Fruit fly (Drosophila melanogaster) whole organism, embryonic: ENCODE measurements around the gene crc.
A peak's percentile ranks its signal among the peaks of the same experiment; 100 is the strongest.

Source experiments
- B-H1 ChIP-seq: fragments of 200-800 bp; sonication (Bioruptor generic); IDR thresholded peaks from 3 replicates; pipeline ENCODE4 v1.3.6; 2022; ENCODE audit warnings: missing biosample characterization, missing genetic modification characterization
- Bteb2 ChIP-seq: fragments of 200-800 bp; sonication (Bioruptor generic); optimal IDR thresholded peaks from 2 replicates; lab custom pipeline; 2016; ENCODE audit warnings: missing biosample characterization, missing genetic modification characterization
- CG10431 ChIP-seq: fragments of 200-800 bp; sonication (Bioruptor generic); optimal IDR thresholded peaks from 3 replicates; lab custom pipeline; 2018; ENCODE audit warnings: missing biosample characterization, mild to moderate bottlenecking, missing genetic modification characterization
- CG11504 ChIP-seq: fragments of 200-800 bp; sonication (Bioruptor generic); optimal IDR thresholded peaks from 3 replicates; lab custom pipeline; 2019; ENCODE audit warnings: missing biosample characterization, mild to moderate bottlenecking, missing genetic modification characterization, moderate library complexity
- CG12219 ChIP-seq: fragments of 200-800 bp; sonication (Bioruptor generic); optimal IDR thresholded peaks from 3 replicates; lab custom pipeline; 2018; ENCODE audit warnings: missing biosample characterization, mild to moderate bottlenecking, missing genetic modification characterization
- CG12299 ChIP-seq: fragments of 200-800 bp; sonication (Bioruptor generic); optimal IDR thresholded peaks from 2 replicates; lab custom pipeline; 2018; ENCODE audit warnings: missing biosample characterization, mild to moderate bottlenecking, missing genetic modification characterization
- CG12744 ChIP-seq: fragments of 200-800 bp; sonication (Bioruptor generic); optimal IDR thresholded peaks from 2 replicates; lab custom pipeline; 2016; ENCODE audit warnings: missing biosample characterization, missing genetic modification characterization
- CG14014 ChIP-seq: fragments of 200-800 bp; sonication (Bioruptor generic); IDR thresholded peaks from 2 replicates; pipeline ENCODE4 v1.3.6; 2022; ENCODE audit warnings: missing biosample characterization, missing genetic modification characterization
- CG15011 ChIP-seq: fragments of 200-800 bp; sonication (Bioruptor generic); optimal IDR thresholded peaks from 3 replicates; lab custom pipeline; 2018; ENCODE audit warnings: missing biosample characterization, mild to moderate bottlenecking, missing genetic modification characterization
- CG15601 ChIP-seq: fragments of 200-800 bp; sonication (Bioruptor generic); optimal IDR thresholded peaks from 3 replicates; lab custom pipeline; 2019; ENCODE audit warnings: missing biosample characterization, mild to moderate bottlenecking, missing genetic modification characterization, moderate library complexity
- CG16815 ChIP-seq: fragments of 200-800 bp; sonication (Bioruptor generic); optimal IDR thresholded peaks from 3 replicates; lab custom pipeline; 2017; ENCODE audit warnings: missing biosample characterization, mild to moderate bottlenecking, missing genetic modification characterization
- CG18262 ChIP-seq: fragments of 200-800 bp; optimal IDR thresholded peaks from 3 replicates; lab custom pipeline; 2019; ENCODE audit warnings: missing biosample characterization, mild to moderate bottlenecking, missing genetic modification characterization, moderate library complexity
- CG2202 ChIP-seq: fragments of 200-800 bp; sonication (Bioruptor generic); optimal IDR thresholded peaks from 2 replicates; lab custom pipeline; 2018; ENCODE audit warnings: missing biosample characterization, mild to moderate bottlenecking, missing genetic modification characterization
- CG2712 ChIP-seq: fragments of 200-800 bp; optimal IDR thresholded peaks from 3 replicates; lab custom pipeline; 2019; ENCODE audit warnings: missing biosample characterization, mild to moderate bottlenecking, missing genetic modification characterization, moderate library complexity
- CG34422 ChIP-seq: fragments of 200-800 bp; sonication (Bioruptor generic); IDR thresholded peaks from 3 replicates; pipeline ENCODE4 v1.3.6; 2022; ENCODE audit warnings: missing biosample characterization, missing genetic modification characterization
- CG42726 ChIP-seq: fragments of 200-800 bp; sonication (Bioruptor generic); IDR thresholded peaks from 2 replicates; pipeline ENCODE4 v1.3.6; 2022; ENCODE audit warnings: missing biosample characterization, missing genetic modification characterization; ENCODE audit not compliant: partially characterized antibody
- CG5953 ChIP-seq: fragments of 200-800 bp; sonication (Bioruptor generic); IDR thresholded peaks from 2 replicates; pipeline ENCODE4 v1.3.6; 2022; ENCODE audit warnings: missing biosample characterization, missing genetic modification characterization
- CG6272 ChIP-seq: fragments of 200-800 bp; sonication (Bioruptor generic); IDR thresholded peaks from 2 replicates; pipeline ENCODE4 v1.3.6; 2022; ENCODE audit warnings: missing biosample characterization, missing genetic modification characterization
- CG7556 ChIP-seq: fragments of 200-800 bp; sonication (Bioruptor generic); optimal IDR thresholded peaks from 2 replicates; lab custom pipeline; 2017; ENCODE audit warnings: missing biosample characterization, mild to moderate bottlenecking, missing genetic modification characterization
- CG7745 ChIP-seq: fragments of 200-800 bp; sonication (Bioruptor generic); optimal IDR thresholded peaks from 2 replicates; lab custom pipeline; 2018; ENCODE audit warnings: missing biosample characterization, mild to moderate bottlenecking, missing genetic modification characterization, moderate library complexity
- CG7987 ChIP-seq: fragments of 200-800 bp; sonication (Bioruptor generic); optimal IDR thresholded peaks from 2 replicates; lab custom pipeline; 2018; ENCODE audit warnings: missing biosample characterization, mild to moderate bottlenecking, missing genetic modification characterization, moderate library complexity
- CG8281 ChIP-seq: fragments of 200-800 bp; sonication (Bioruptor generic); optimal IDR thresholded peaks from 2 replicates; lab custom pipeline; 2018; ENCODE audit warnings: missing biosample characterization, mild to moderate bottlenecking, missing genetic modification characterization, moderate library complexity
- D19A ChIP-seq: fragments of 200-800 bp; optimal IDR thresholded peaks from 3 replicates; lab custom pipeline; 2019; ENCODE audit warnings: missing biosample characterization, mild to moderate bottlenecking, missing genetic modification characterization, moderate library complexity
- Dfd ChIP-seq, 2 experiments: fragments of >200 bp; optimal IDR thresholded peaks; 2 replicates each; lab custom pipeline; 2017; ENCODE audit warnings: missing biosample characterization in 2 of 2, missing genetic modification characterization in 2 of 2
- Doc2 ChIP-seq: fragments of 200-800 bp; sonication (Bioruptor generic); IDR thresholded peaks from 2 replicates; pipeline ENCODE4 v1.3.6; 2022; ENCODE audit warnings: missing biosample characterization, missing genetic modification characterization
- Doc3 ChIP-seq: fragments of 200-800 bp; sonication (Bioruptor generic); IDR thresholded peaks from 3 replicates; pipeline ENCODE4 v1.3.6; 2022; ENCODE audit warnings: missing biosample characterization, missing genetic modification characterization; ENCODE audit not compliant: partially characterized antibody
- E2f2 ChIP-seq: fragments of 200-800 bp; sonication (Bioruptor generic); IDR thresholded peaks from 2 replicates; pipeline ENCODE4 v1.3.6; 2022; ENCODE audit warnings: missing biosample characterization, missing genetic modification characterization
- Lhr ChIP-seq: fragments of 200-800 bp; sonication (Bioruptor generic); optimal IDR thresholded peaks from 3 replicates; lab custom pipeline; 2017; ENCODE audit warnings: mild to moderate bottlenecking, missing biosample characterization, missing genetic modification reagents, missing genetic modification characterization
- MBD-R2 ChIP-seq: fragments of 200-800 bp; sonication (Bioruptor generic); IDR thresholded peaks from 2 replicates; pipeline ENCODE4 v1.3.6; 2022; ENCODE audit warnings: missing biosample characterization, missing genetic modification characterization
- MESR4 ChIP-seq: fragments of 200-800 bp; sonication (Bioruptor generic); optimal IDR thresholded peaks from 2 replicates; lab custom pipeline; 2018; ENCODE audit warnings: missing biosample characterization, mild to moderate bottlenecking, missing genetic modification characterization, moderate library complexity
- Mes4 ChIP-seq: fragments of 200-800 bp; sonication (Bioruptor generic); optimal IDR thresholded peaks from 2 replicates; lab custom pipeline; 2016; ENCODE audit warnings: missing biosample characterization, missing genetic modification characterization
- Optix ChIP-seq: fragments of 200-800 bp; sonication (Bioruptor generic); IDR thresholded peaks from 3 replicates; pipeline ENCODE4 v1.3.6; 2022; ENCODE audit warnings: missing biosample characterization, missing genetic modification characterization
- Sox100B ChIP-seq: fragments of 200-800 bp; sonication (Bioruptor generic); optimal IDR thresholded peaks from 3 replicates; lab custom pipeline; 2018; ENCODE audit warnings: missing biosample characterization, mild to moderate bottlenecking, missing genetic modification characterization
- Stat92E ChIP-seq, 3 experiments: fragments of >200 bp in 2 of 3; fragments of 200-800 bp in 1 of 3; sonication (Bioruptor generic) in 1 of 3; optimal IDR thresholded peaks; 2 replicates each; lab custom pipeline; 2017 to 2019; ENCODE audit warnings: missing biosample characterization in 3 of 3, missing genetic modification characterization in 3 of 3, mild to moderate bottlenecking in 1 of 3, moderate library complexity in 1 of 3
- Taf1 ChIP-seq: fragments of 200-800 bp; sonication (Bioruptor generic); IDR thresholded peaks from 2 replicates; pipeline ENCODE4 v1.3.6; 2022; ENCODE audit warnings: missing biosample characterization, missing genetic modification characterization
- Tbp ChIP-seq: fragments of >200 bp; optimal IDR thresholded peaks from 2 replicates; lab custom pipeline; 2018; ENCODE audit warnings: missing biosample characterization, missing genetic modification characterization
- ac ChIP-seq: fragments of 200-800 bp; sonication (Bioruptor generic); optimal IDR thresholded peaks from 3 replicates; lab custom pipeline; 2017; ENCODE audit warnings: missing biosample characterization, mild to moderate bottlenecking, missing genetic modification characterization
- amos ChIP-seq: fragments of 200-800 bp; sonication (Bioruptor generic); IDR thresholded peaks from 2 replicates; pipeline ENCODE4 v1.3.6; 2022; ENCODE audit warnings: missing biosample characterization, missing genetic modification characterization; ENCODE audit not compliant: partially characterized antibody
- bigmax ChIP-seq: fragments of 200-800 bp; sonication (Bioruptor generic); optimal IDR thresholded peaks from 2 replicates; lab custom pipeline; 2018; ENCODE audit warnings: missing biosample characterization, mild to moderate bottlenecking, missing genetic modification characterization
- br ChIP-seq: fragments of >200 bp; optimal IDR thresholded peaks from 2 replicates; lab custom pipeline; 2017
- esg ChIP-seq: fragments of 200-800 bp; sonication (Bioruptor generic); conservative IDR thresholded peaks from 2 replicates; pipeline ENCODE4 v1.3.6; 2022; ENCODE audit warnings: missing biosample characterization, missing genetic modification characterization
- her ChIP-seq: fragments of 200-800 bp; sonication (Bioruptor generic); optimal IDR thresholded peaks from 2 replicates; lab custom pipeline; 2016; ENCODE audit warnings: missing biosample characterization, missing genetic modification characterization
- ken ChIP-seq: fragments of 200-800 bp; sonication (Bioruptor generic); IDR thresholded peaks from 3 replicates; pipeline ENCODE4 v1.3.6; 2022; ENCODE audit warnings: missing biosample characterization, missing genetic modification characterization
- lab ChIP-seq: fragments of 200-800 bp; sonication (Bioruptor generic); optimal IDR thresholded peaks from 3 replicates; lab custom pipeline; 2017; ENCODE audit warnings: missing biosample characterization, missing genetic modification characterization, mild to moderate bottlenecking, moderate library complexity, missing genetic modification reagents
- nau ChIP-seq: fragments of 200-800 bp; sonication (Bioruptor generic); optimal IDR thresholded peaks from 3 replicates; lab custom pipeline; 2017; ENCODE audit warnings: missing biosample characterization, mild to moderate bottlenecking, missing genetic modification characterization, missing genetic modification reagents
- scrt ChIP-seq: fragments of 200-800 bp; sonication (Bioruptor generic); optimal IDR thresholded peaks from 2 replicates; lab custom pipeline; 2018; ENCODE audit warnings: missing biosample characterization, mild to moderate bottlenecking, missing genetic modification characterization, moderate library complexity
- sim ChIP-seq: fragments of 200-800 bp; sonication (Bioruptor generic); IDR thresholded peaks from 2 replicates; pipeline ENCODE4 v1.3.6; 2022; ENCODE audit warnings: missing biosample characterization, missing genetic modification characterization
- sisA ChIP-seq: fragments of 200-800 bp; sonication (Bioruptor generic); IDR thresholded peaks from 2 replicates; pipeline ENCODE4 v1.3.6; 2022; ENCODE audit warnings: missing biosample characterization, missing genetic modification characterization
- so ChIP-seq: fragments of 200-800 bp; sonication (Bioruptor generic); IDR thresholded peaks from 3 replicates; pipeline ENCODE4 v1.3.6; 2022; ENCODE audit warnings: missing biosample characterization, missing genetic modification characterization
- wor ChIP-seq: fragments of 200-800 bp; sonication (Bioruptor generic); IDR thresholded peaks from 2 replicates; pipeline ENCODE4 v1.3.6; 2022; ENCODE audit warnings: missing biosample characterization, missing genetic modification characterization

Gene crc

DNA sequence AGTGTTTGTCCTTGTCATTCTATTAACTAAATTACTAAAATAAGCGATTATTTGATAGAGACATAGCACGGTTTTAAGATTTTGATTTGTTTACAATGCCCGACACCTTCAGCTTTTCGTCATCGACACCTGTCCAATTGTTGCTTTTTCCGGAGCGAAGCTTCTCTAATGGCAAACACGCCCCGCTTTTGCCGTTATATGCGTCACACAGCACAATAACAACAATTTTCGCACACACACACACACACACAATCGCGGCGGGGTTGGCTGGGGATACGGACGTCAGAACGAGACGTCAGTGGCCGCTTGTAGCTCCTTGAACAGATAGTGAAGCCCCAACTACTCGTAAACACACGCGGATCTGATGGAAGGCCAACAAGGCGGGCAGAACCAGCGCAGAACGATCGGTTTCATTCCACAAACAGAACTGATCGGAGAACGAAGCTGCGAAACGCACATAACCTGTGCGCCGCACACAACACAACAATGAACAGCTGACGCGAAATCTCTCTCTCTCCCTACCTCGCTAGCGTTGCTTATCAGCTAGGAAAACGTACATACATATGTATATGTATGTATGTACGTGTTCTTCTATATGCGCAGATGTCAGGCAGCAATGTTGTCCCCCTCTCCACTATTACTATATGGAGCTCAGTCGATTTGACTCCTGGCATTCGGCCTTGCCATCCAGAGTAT, 1.5 kb upstream of the crc start (continued):
- TF ChIP-seq Lhr (GFP tag; lab: Kevin White, UChicago) (no peak), Stat92E (GFP tag; optimal IDR thresholded peaks at IDR 0.05; lab: Kevin White, UChicago) (no peak), Dfd (GFP tag; optimal IDR thresholded peaks at IDR 0.05; lab: Kevin White, UChicago) (no peak), CG2202 (tag; lab: Kevin White, UChicago) (no peak), CG34422 (GFP tag; lab: Robert Waterston, UW) (peak; percentile 83; the same call in 1 of the 3 replicates), CG11504 (tag; lab: Kevin White, UChicago) (no peak), CG12219 (GFP tag; lab: Kevin White, UChicago) (peak; percentile 32), scrt (GFP tag; lab: Kevin White, UChicago) (no peak), Doc3 (GFP tag; lab: Robert Waterston, UW) (no peak), CG42726 (GFP tag; lab: Robert Waterston, UW) (peak; percentile 62; the same call in 1 of the 2 replicates), sisA (GFP tag; lab: Robert Waterston, UW) (no peak), Tbp (GFP tag; lab: Kevin White, UChicago) (no peak), esg (no peak), CG16815 (GFP tag; lab: Kevin White, UChicago) (no peak), lab (GFP tag; lab: Kevin White, UChicago) (peak; percentile 56), CG8281 (tag; lab: Kevin White, UChicago) (no peak), E2f2 (GFP tag; lab: Robert Waterston, UW) (0 out of 2 replicates have a peak, but pooled peaks have one; percentile 26), CG14014 (GFP tag; lab: Robert Waterston, UW) (no peak), wor (no peak), CG7745 (tag; lab: Kevin White, UChicago) (no peak), CG6272 (GFP tag; lab: Robert Waterston, UW) (no peak), CG12299 (tag; lab: Kevin White, UChicago) (no peak), Taf1 (GFP tag; lab: Robert Waterston, UW) (no peak), so (peak; percentile 53; the same call in 2 of the 3 replicates), Bteb2 (GFP tag; lab: Kevin White, UChicago) (no peak), Sox100B (GFP tag; lab: Kevin White, UChicago) (no peak), her (GFP tag; lab: Kevin White, UChicago) (no peak), bigmax (GFP tag; lab: Kevin White, UChicago) (peak; percentile 95), MESR4 (GFP tag; lab: Kevin White, UChicago) (no peak), CG15011 (GFP tag; lab: Kevin White, UChicago) (no peak), sim (0 out of 2 replicates have a peak, but pooled peaks have one; percentile 46), CG5953 (0 out of 2 replicates have a peak, but pooled peaks have one; percentile 32), CG12744 (GFP tag; lab: Kevin White, UChicago) (no peak), Optix (GFP tag; lab: Robert Waterston, UW) (no peak), ac (GFP tag; lab: Kevin White, UChicago) (no peak), CG2712 (no peak), Mes4 (GFP tag; lab: Kevin White, UChicago) (no peak), CG15601 (tag; lab: Kevin White, UChicago) (no peak), ken (GFP tag; lab: Robert Waterston, UW) (no peak), CG10431 (GFP tag; lab: Kevin White, UChicago) (no peak), CG7987 (GFP tag; lab: Kevin White, UChicago) (peak; percentile 82), br (lab: Kevin White, UChicago) (no peak), CG7556 (GFP tag; lab: Kevin White, UChicago) (no peak), amos (GFP tag; lab: Robert Waterston, UW) (peak; percentile 56; the same call in 1 of the 2 replicates), MBD-R2 (GFP tag; lab: Robert Waterston, UW) (peak; percentile 12; the same call in 1 of the 2 replicates), nau (GFP tag; lab: Kevin White, UChicago) (peak; percentile 44), Doc2 (GFP tag; lab: Robert Waterston, UW) (no peak), B-H1 (no peak), CG18262 (no peak), D19A (tag; lab: Kevin White, UChicago) (no peak)
